Fruit fly (Drosophila melanogaster) whole organism, pupa: ENCODE results near the gene CG8292.

Experiments
- CG32121 ChIP-seq: fragments of 200-800 bp; sonication (Bioruptor generic); IDR thresholded peaks from 2 replicates; pipeline ENCODE4 v1.3.6; 2022; ENCODE audit warnings: missing biosample characterization, missing genetic modification characterization
- CG4496 ChIP-seq: fragments of 200-800 bp; sonication (Bioruptor generic); IDR thresholded peaks from 3 replicates; pipeline ENCODE4 v1.3.6; 2022; ENCODE audit warnings: missing biosample characterization, missing genetic modification characterization
- EcR ChIP-seq: fragments of 200-800 bp; sonication (Bioruptor generic); optimal IDR thresholded peaks from 3 replicates; lab custom pipeline; 2019; ENCODE audit warnings: missing biosample characterization, missing genetic modification characterization, mild to moderate bottlenecking, moderate library complexity, missing genetic modification reagents

- no peak for TF ChIP-seq EcR
- no peak for TF ChIP-seq CG4496
- no peak for TF ChIP-seq CG32121
Observed at dm6 chr2L:8170600-8171182, 47.1 kb downstream of the CG8292 start.
